Worm (Caenorhabditis elegans): ENCODE measurements around the gene chd-3.

- TF ChIP-seq ceh-82 (tag; optimal IDR thresholded peaks at IDR 0.05) (no peak), ama-1 (optimal IDR thresholded peaks at IDR 0.05) (no peak), aly-2 (tag; optimal IDR thresholded peaks at IDR 0.05) (no peak), unc-39 (tag; optimal IDR thresholded peaks at IDR 0.05) (no peak)
Observed at ce11 chrX:12808085-12808922, 44.1 kb downstream of the chd-3 start, which contains the start of gene nhr-27.
